Worm (Caenorhabditis elegans): ENCODE measurements around the gene mec-12.

ce11 chrIII:3110614-3111013 is 28.4 kb downstream of the mec-12 start:
- TF ChIP-seq rnt-1 (tag; optimal IDR thresholded peaks at IDR 0.05): no peak
- TF ChIP-seq snpc-4 (tag; optimal IDR thresholded peaks at IDR 0.05): no peak
- no peak for TF ChIP-seq ztf-11 (tag; optimal IDR thresholded peaks at IDR 0.05)
- TF ChIP-seq efl-1 (optimal IDR thresholded peaks at IDR 0.05): no peak
- TF ChIP-seq efl-1 (GFP tag; optimal IDR thresholded peaks at IDR 0.05 in 1 of 2): no peak
- TF ChIP-seq egl-27 (tag; optimal IDR thresholded peaks at IDR 0.05): no peak
- TF ChIP-seq lsy-2 (tag; optimal IDR thresholded peaks at IDR 0.05): no peak
- no peak for TF ChIP-seq aha-1 (tag; optimal IDR thresholded peaks at IDR 0.05)
- TF ChIP-seq ceh-8 (GFP tag; optimal IDR thresholded peaks at IDR 0.05): no peak
- TF ChIP-seq nhr-237 (tag; optimal IDR thresholded peaks at IDR 0.05): no peak
- TF ChIP-seq efl-3 (GFP tag; optimal IDR thresholded peaks at IDR 0.05): no peak
- no peak for TF ChIP-seq unc-62 (GFP tag; optimal IDR thresholded peaks at IDR 0.05)

All from whole organism, L1 larva.